Worm (Caenorhabditis elegans): Measurements from ENCODE around the gene srh-195.

- TF ChIP-seq madf-8 (GFP tag; conservative IDR thresholded peaks at IDR 0.05) (no peak), F57C9.4 (tag; optimal IDR thresholded peaks at IDR 0.05) (no peak), ceh-40 (GFP tag; IDR thresholded peaks at IDR 0.05) (no peak), rpc-1 (optimal IDR thresholded peaks at IDR 0.05) (no peak), rpc-1 (tag; optimal IDR thresholded peaks at IDR 0.05) (no peak), B0019.2 (GFP tag; conservative IDR thresholded peaks at IDR 0.05) (no peak), sptf-2 (GFP tag; optimal IDR thresholded peaks at IDR 0.05) (no peak), tbp1 (GFP tag; optimal IDR thresholded peaks at IDR 0.05) (no peak), pha-4 (tag; optimal IDR thresholded peaks at IDR 0.05) (no peak), attf-3 (GFP tag; conservative IDR thresholded peaks at IDR 0.05) (no peak)
Measured at ce11 chrII:2138901-2139300, 22.2 kb upstream of the srh-195 start.
